Worm (Caenorhabditis elegans) whole organism, L1 larva: ENCODE results near the gene col-121.

Source experiments
- ama-1 ChIP-seq: fragments of 150-350 bp; optimal IDR thresholded peaks from 2 replicates; lab custom pipeline; 2014
- lin-13 ChIP-seq: fragments of 150-350 bp; optimal IDR thresholded peaks from 2 replicates; lab custom pipeline; 2014; ENCODE audit warnings: missing biosample characterization, missing genetic modification reagents, missing genetic modification characterization
- lin-15B ChIP-seq: fragments of 150-350 bp; sonication (generic microtip); optimal IDR thresholded peaks from 3 replicates; lab custom pipeline; 2014; ENCODE audit warnings: missing biosample characterization, missing genetic modification characterization
- lir-3 ChIP-seq: sonication (generic microtip); optimal IDR thresholded peaks from 2 replicates; lab custom pipeline; 2016; ENCODE audit warnings: mild to moderate bottlenecking, missing genetic modification characterization, moderate library complexity, missing compliant biosample characterization; ENCODE audit not compliant: poor library complexity
- mdl-1 ChIP-seq, 2 experiments: fragments of 150-350 bp; optimal IDR thresholded peaks; 2 replicates each; lab custom pipeline; 2014 to 2017; ENCODE audit warnings: missing biosample characterization in 2 of 2, missing genetic modification characterization in 2 of 2, inconsistent platforms in 1 of 2
- nhr-20 ChIP-seq: sonication (generic microtip); optimal IDR thresholded peaks from 2 replicates; lab custom pipeline; 2016; ENCODE audit warnings: mild to moderate bottlenecking, missing genetic modification characterization, missing compliant biosample characterization
- nhr-237 ChIP-seq: fragments of 150-350 bp; optimal IDR thresholded peaks from 2 replicates; lab custom pipeline; 2014; ENCODE audit warnings: missing biosample characterization, missing genetic modification characterization
- nhr-90 ChIP-seq: sonication (generic microtip); optimal IDR thresholded peaks from 2 replicates; lab custom pipeline; 2016; ENCODE audit warnings: mild to moderate bottlenecking, missing genetic modification characterization, missing compliant biosample characterization; ENCODE audit not compliant: poor library complexity
- sox-4 ChIP-seq: sonication (generic microtip); optimal IDR thresholded peaks from 2 replicates; lab custom pipeline; 2016; ENCODE audit warnings: missing genetic modification characterization, missing compliant biosample characterization

- TF ChIP-seq mdl-1 (tag; optimal IDR thresholded peaks at IDR 0.05; lab: Kevin White, UChicago) (peak in 1 of 2 experiments; percentile 31), ama-1 (peak; percentile 85), nhr-90 (tag; lab: Kevin White, UChicago) (peak; percentile 23), lin-15B (tag; lab: Kevin White, UChicago) (no peak), sox-4 (no peak), nhr-20 (peak; percentile 69), lir-3 (no peak), lin-13 (GFP tag; lab: Kevin White, UChicago) (no peak), nhr-237 (tag; lab: Kevin White, UChicago) (peak; percentile 25)
Measured at ce11 chrIV:9440880-9441336, 44.9 kb upstream of the col-121 start, which contains the start of gene idh-1.
